Worm (Caenorhabditis elegans) whole organism, midembryonic: Measurements from ENCODE around the gene osta-2.

Experiments used
- T22C8.4 ChIP-seq: fragments of 200-800 bp; sonication (Bioruptor generic); IDR thresholded peaks from 2 replicates; pipeline ENCODE4 v1.3.6; 2022; ENCODE audit warnings: missing genetic modification characterization, missing compliant biosample characterization
- cog-1 ChIP-seq: sonication (generic microtip); optimal IDR thresholded peaks from 2 replicates; lab custom pipeline; 2016; ENCODE audit warnings: missing genetic modification characterization, missing compliant biosample characterization
- flt-1 ChIP-seq: fragments of 200-800 bp; sonication (Bioruptor generic); IDR thresholded peaks from 2 replicates; pipeline ENCODE4 v1.3.6; 2022; ENCODE audit warnings: missing genetic modification characterization, missing compliant biosample characterization
- klf-2 ChIP-seq: fragments of 200-800 bp; sonication (Bioruptor generic); conservative IDR thresholded peaks from 2 replicates; pipeline ENCODE4 v1.3.6; 2022; ENCODE audit warnings: missing genetic modification reagents, missing genetic modification characterization, missing compliant biosample characterization
- med-1 ChIP-seq: sonication (generic microtip); optimal IDR thresholded peaks from 2 replicates; lab custom pipeline; 2017; ENCODE audit warnings: missing genetic modification characterization, mild to moderate bottlenecking, missing compliant biosample characterization, antibody characterized with exemption, missing genetic modification reagents; ENCODE audit not compliant: insufficient read depth
- ref-1 ChIP-seq: fragments of 200-800 bp; sonication (Bioruptor generic); conservative IDR thresholded peaks from 2 replicates; pipeline ENCODE4 v1.3.6; 2022; ENCODE audit warnings: missing genetic modification reagents, missing genetic modification characterization, missing compliant biosample characterization
- tab-1 ChIP-seq: fragments of 200-800 bp; sonication (Bioruptor generic); IDR thresholded peaks from 2 replicates; pipeline ENCODE4 v1.3.6; 2022; ENCODE audit warnings: missing genetic modification characterization, missing compliant biosample characterization
- ztf-23 ChIP-seq: fragments of 200-800 bp; sonication (Bioruptor generic); IDR thresholded peaks from 2 replicates; pipeline ENCODE4 v1.3.6; 2022; ENCODE audit warnings: missing genetic modification reagents, missing genetic modification characterization, missing compliant biosample characterization
- ztf-29 ChIP-seq: fragments of 200-800 bp; sonication (Bioruptor generic); IDR thresholded peaks from 2 replicates; pipeline ENCODE4 v1.3.6; 2022; ENCODE audit warnings: missing genetic modification reagents, missing genetic modification characterization, missing compliant biosample characterization

DNA sequence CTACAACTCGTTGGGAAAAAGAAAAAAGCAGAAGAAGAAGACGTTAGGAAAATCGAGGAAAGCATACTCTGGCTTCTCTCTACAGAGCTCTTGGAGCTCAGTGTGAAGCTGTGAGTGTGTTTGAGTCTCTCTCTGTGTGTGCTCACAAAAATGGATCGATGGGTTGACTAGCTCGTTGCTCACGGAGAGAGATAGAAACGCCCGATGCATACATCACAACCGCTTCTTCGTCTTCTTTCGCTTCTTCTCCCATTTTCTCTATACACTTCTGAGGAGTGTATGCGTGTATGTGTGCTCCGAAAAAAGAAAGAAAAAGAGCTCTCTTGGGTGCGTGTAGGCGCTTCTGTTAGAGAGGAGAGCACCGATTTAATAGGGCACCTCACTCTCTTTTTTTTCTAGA lies 17.6 kb downstream of the osta-2 start:
- no peak for TF ChIP-seq cog-1 (tag; lab: Kevin White, UChicago)
- TF ChIP-seq ztf-29 (GFP tag; lab: Robert Waterston, UW): no peak
- no peak for TF ChIP-seq ref-1
- no peak for TF ChIP-seq flt-1
- no peak for TF ChIP-seq tab-1 (GFP tag; lab: Robert Waterston, UW)
- no peak for TF ChIP-seq med-1 (GFP tag; lab: Kevin White, UChicago)
- no peak for TF ChIP-seq ztf-23 (GFP tag; lab: Robert Waterston, UW)
- TF ChIP-seq klf-2 (GFP tag; lab: Robert Waterston, UW): no peak
- TF ChIP-seq T22C8.4 (GFP tag; lab: Robert Waterston, UW): no peak
